Worm (Caenorhabditis elegans): ENCODE results near the gene gst-13.
A peak's percentile ranks its signal among the peaks of the same experiment; 100 is the strongest.

gst-13 gene

ce11 chrII:9263784-9264183 lies 32.5 kb downstream of the gst-13 start:
- TF ChIP-seq B0310.2 (tag; optimal IDR thresholded peaks at IDR 0.05): no peak
- no peak for TF ChIP-seq pes-1 (GFP tag; IDR thresholded peaks at IDR 0.05)
- no peak for TF ChIP-seq tra-4 (tag; optimal IDR thresholded peaks at IDR 0.05)
- no peak for TF ChIP-seq tbx-11 (GFP tag; IDR thresholded peaks at IDR 0.05)
- no peak for TF ChIP-seq F13C5.2 (tag; optimal IDR thresholded peaks at IDR 0.05)
- TF ChIP-seq ceh-36 (tag; optimal IDR thresholded peaks at IDR 0.05): no peak
- TF ChIP-seq hnd-1 (tag; optimal IDR thresholded peaks at IDR 0.05): no peak

- TF ChIP-seq aly-1 (tag; optimal IDR thresholded peaks at IDR 0.05): no peak
- TF ChIP-seq tbx-37 (GFP tag; conservative IDR thresholded peaks at IDR 0.05): no peak
- TF ChIP-seq ceh-36 (tag; optimal IDR thresholded peaks at IDR 0.05): no peak
- TF ChIP-seq sea-1 (GFP tag; conservative IDR thresholded peaks at IDR 0.05): no peak
- TF ChIP-seq tra-4 (tag; optimal IDR thresholded peaks at IDR 0.05): no peak
- TF ChIP-seq ets-7 (tag; optimal IDR thresholded peaks at IDR 0.05): no peak
- TF ChIP-seq hmg-4 (GFP tag; optimal IDR thresholded peaks at IDR 0.05): no peak
- TF ChIP-seq hnd-1 (tag; optimal IDR thresholded peaks at IDR 0.05): no peak
- no peak for TF ChIP-seq F13C5.2 (tag; optimal IDR thresholded peaks at IDR 0.05)
- TF ChIP-seq tbx-11 (GFP tag; IDR thresholded peaks at IDR 0.05): no peak
- TF ChIP-seq scrt-1 (GFP tag; IDR thresholded peaks at IDR 0.05): no peak
- TF ChIP-seq pes-1 (GFP tag; IDR thresholded peaks at IDR 0.05): no peak
- no peak for TF ChIP-seq hmbx-1 (tag; optimal IDR thresholded peaks at IDR 0.05)
- TF ChIP-seq ceh-13 (GFP tag; optimal IDR thresholded peaks at IDR 0.05): no peak
- no peak for TF ChIP-seq ama-1 (optimal IDR thresholded peaks at IDR 0.05)
- no peak for TF ChIP-seq flt-1 (GFP tag; IDR thresholded peaks at IDR 0.05)
- no peak for TF ChIP-seq B0310.2 (tag; optimal IDR thresholded peaks at IDR 0.05)
Observed at ce11 chrII:9264689-9265278, 33.5 kb downstream of the gst-13 start.

ce11 chrII:9265705-9266104 lies 34.4 kb downstream of the gst-13 start:
- TF ChIP-seq F13C5.2 (tag; optimal IDR thresholded peaks at IDR 0.05) (no peak), hnd-1 (tag; optimal IDR thresholded peaks at IDR 0.05) (no peak), ceh-13 (GFP tag; optimal IDR thresholded peaks at IDR 0.05) (no peak), B0310.2 (tag; optimal IDR thresholded peaks at IDR 0.05) (no peak), flt-1 (GFP tag; IDR thresholded peaks at IDR 0.05) (no peak), tbx-11 (GFP tag; IDR thresholded peaks at IDR 0.05) (no peak), tbx-37 (GFP tag; conservative IDR thresholded peaks at IDR 0.05) (no peak), scrt-1 (GFP tag; IDR thresholded peaks at IDR 0.05) (no peak), hmg-4 (GFP tag; optimal IDR thresholded peaks at IDR 0.05) (no peak), pes-1 (GFP tag; IDR thresholded peaks at IDR 0.05) (no peak), aly-1 (tag; optimal IDR thresholded peaks at IDR 0.05) (no peak), ama-1 (optimal IDR thresholded peaks at IDR 0.05) (no peak), tra-4 (tag; optimal IDR thresholded peaks at IDR 0.05) (no peak), ets-7 (tag; optimal IDR thresholded peaks at IDR 0.05) (no peak)

- TF ChIP-seq tbx-11 (GFP tag; IDR thresholded peaks at IDR 0.05) (no peak), B0310.2 (tag; optimal IDR thresholded peaks at IDR 0.05) (no peak)
Observed at ce11 chrII:9266252-9266651, 35.0 kb downstream of the gst-13 start.

ce11 chrII:9266755-9267154 lies 35.5 kb downstream of the gst-13 start, which contains the start of gene C01G6.2:
Gene C01G6.2, plus strand, starts transcription at chrII:9267055.
- no peak for TF ChIP-seq B0310.2 (tag; optimal IDR thresholded peaks at IDR 0.05)
- TF ChIP-seq tbx-37 (GFP tag; conservative IDR thresholded peaks at IDR 0.05): no peak

- TF ChIP-seq ceh-13 (GFP tag; optimal IDR thresholded peaks at IDR 0.05) (no peak), ama-1 (optimal IDR thresholded peaks at IDR 0.05) (no peak), ceh-36 (tag; optimal IDR thresholded peaks at IDR 0.05) (peak; percentile 59), tra-4 (tag; optimal IDR thresholded peaks at IDR 0.05) (no peak), pes-1 (GFP tag; IDR thresholded peaks at IDR 0.05) (peak; percentile 56), tbx-37 (GFP tag; conservative IDR thresholded peaks at IDR 0.05) (no peak), hmg-4 (GFP tag; optimal IDR thresholded peaks at IDR 0.05) (no peak)
Observed at ce11 chrII:9268983-9269382, 37.7 kb downstream of the gst-13 start.

ce11 chrII:9269588-9269987 lies 38.3 kb downstream of the gst-13 start, which contains the start of gene C01G6.3:
Gene C01G6.3, plus strand, starts transcription at chrII:9269888.
- no peak for TF ChIP-seq tbx-37 (GFP tag; conservative IDR thresholded peaks at IDR 0.05)

- TF ChIP-seq ama-1 (optimal IDR thresholded peaks at IDR 0.05) (peak; percentile 17), tbx-37 (GFP tag; conservative IDR thresholded peaks at IDR 0.05) (no peak)
Observed at ce11 chrII:9271285-9271684, 40.0 kb downstream of the gst-13 start.

ce11 chrII:9272942-9273341 lies 41.7 kb downstream of the gst-13 start, which contains the start of gene C01G6.4:
Gene C01G6.4, minus strand, starts transcription at chrII:9273042.
- TF ChIP-seq hmg-4 (GFP tag; optimal IDR thresholded peaks at IDR 0.05) (no peak), aly-1 (tag; optimal IDR thresholded peaks at IDR 0.05) (no peak), hmbx-1 (tag; optimal IDR thresholded peaks at IDR 0.05) (no peak), ets-7 (tag; optimal IDR thresholded peaks at IDR 0.05) (no peak), pes-1 (GFP tag; IDR thresholded peaks at IDR 0.05) (no peak), tbx-11 (GFP tag; IDR thresholded peaks at IDR 0.05) (no peak), sea-1 (GFP tag; conservative IDR thresholded peaks at IDR 0.05) (no peak), hnd-1 (tag; optimal IDR thresholded peaks at IDR 0.05) (no peak)
